Worm (Caenorhabditis elegans): ENCODE data around the gene K07G6.1.

K07G6.1 gene

ce11 chrII:1756582-1756981 lies 15.2 kb downstream of the K07G6.1 start, which contains the start of gene fbxb-53 (continued):
- TF ChIP-seq F55B11.4 (tag; optimal IDR thresholded peaks at IDR 0.05; ENCODE audit: borderline replicate concordance, insufficient read depth) (no peak), tlf-1 (GFP tag; optimal IDR thresholded peaks at IDR 0.05) (no peak), D2030.7 (GFP tag; IDR thresholded peaks at IDR 0.05) (no peak), attf-6 (GFP tag; IDR thresholded peaks at IDR 0.05) (no peak), nhr-27 (tag; optimal IDR thresholded peaks at IDR 0.05) (no peak)

DNA sequence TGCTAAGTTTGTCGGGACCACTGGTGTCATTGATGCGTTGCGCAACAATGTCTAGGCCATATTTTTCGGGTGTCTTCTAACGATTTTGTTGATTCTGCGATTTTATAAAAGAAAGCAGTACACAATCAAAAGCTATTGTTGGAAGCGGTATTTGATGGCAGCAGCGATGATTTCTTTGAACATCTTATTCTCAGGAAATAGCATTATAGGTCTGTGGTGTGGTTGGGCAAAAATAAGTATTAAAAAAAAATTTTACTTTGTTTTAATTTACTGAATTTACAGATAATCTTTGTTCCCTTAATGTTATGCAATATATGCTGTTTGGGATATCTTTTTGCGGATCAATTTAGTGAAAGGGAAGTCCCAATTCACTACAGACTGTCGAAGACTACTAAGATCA lies 15.7 kb downstream of the K07G6.1 start, which contains the start of gene F36H5.10:
TSS of gene F36H5.10 (plus strand) at position 301 of the 400 bp plus-strand sequence.
- TF ChIP-seq mcd-1 (GFP tag; IDR thresholded peaks at IDR 0.05) (no peak), lin-54 (GFP tag; optimal IDR thresholded peaks at IDR 0.05) (no peak), ceh-91 (GFP tag; IDR thresholded peaks at IDR 0.05) (no peak), Y53F4B.3 (GFP tag; IDR thresholded peaks at IDR 0.05) (no peak), dpl-1 (GFP tag; optimal IDR thresholded peaks at IDR 0.05) (no peak), egl-18 (GFP tag; IDR thresholded peaks at IDR 0.05) (no peak), F37B4.10 (GFP tag; IDR thresholded peaks at IDR 0.05) (no peak), B0336.3 (GFP tag; IDR thresholded peaks at IDR 0.05) (no peak), hrde-1 (tag; optimal IDR thresholded peaks at IDR 0.05; ENCODE audit: borderline replicate concordance) (no peak), attf-3 (GFP tag; conservative IDR thresholded peaks at IDR 0.05) (no peak), nfya-2 (GFP tag; IDR thresholded peaks at IDR 0.05) (no peak), ztf-25 (GFP tag; IDR thresholded peaks at IDR 0.05) (no peak), T26A5.8 (tag; optimal IDR thresholded peaks at IDR 0.05) (no peak), madf-8 (GFP tag; conservative IDR thresholded peaks at IDR 0.05) (no peak), rpc-1 (optimal IDR thresholded peaks at IDR 0.05) (no peak), rpc-1 (tag; optimal IDR thresholded peaks at IDR 0.05) (no peak), rcor-1 (GFP tag; IDR thresholded peaks at IDR 0.05) (no peak), nhr-179 (tag; optimal IDR thresholded peaks at IDR 0.05) (no peak), bed-2 (GFP tag; IDR thresholded peaks at IDR 0.05) (no peak)

- TF ChIP-seq rec-8 (tag; optimal IDR thresholded peaks at IDR 0.05) (no peak), rcor-1 (GFP tag; IDR thresholded peaks at IDR 0.05) (no peak), B0336.3 (GFP tag; IDR thresholded peaks at IDR 0.05) (no peak), lin-26 (GFP tag; IDR thresholded peaks at IDR 0.05) (no peak), nhr-80 (tag; optimal IDR thresholded peaks at IDR 0.05) (no peak), nhr-179 (tag; optimal IDR thresholded peaks at IDR 0.05) (no peak), gei-17 (GFP tag; optimal IDR thresholded peaks at IDR 0.05) (no peak), attf-5 (GFP tag; optimal IDR thresholded peaks at IDR 0.05) (no peak), ceh-100 (GFP tag; IDR thresholded peaks at IDR 0.05) (no peak), ceh-79 (tag; optimal IDR thresholded peaks at IDR 0.05) (no peak), F22D6.2 (tag; optimal IDR thresholded peaks at IDR 0.05) (no peak), B0035.1 (tag; optimal IDR thresholded peaks at IDR 0.05) (no peak), ztf-22 (GFP tag; optimal IDR thresholded peaks at IDR 0.05) (no peak)
Measured at ce11 chrII:1759602-1760001, 18.3 kb downstream of the K07G6.1 start, which contains the start of gene F36H5.18. F36H5.18 (plus strand) TSS chrII:1759902.

- no peak for TF ChIP-seq hmg-20 (GFP tag; IDR thresholded peaks at IDR 0.05)
- TF ChIP-seq gei-17 (GFP tag; optimal IDR thresholded peaks at IDR 0.05), result no peak
- TF ChIP-seq K12H6.12 (tag; optimal IDR thresholded peaks at IDR 0.05), result no peak
- TF ChIP-seq hsf-1 (GFP tag; IDR thresholded peaks at IDR 0.05), result no peak
- TF ChIP-seq nhr-179 (tag; optimal IDR thresholded peaks at IDR 0.05), result no peak
- TF ChIP-seq unc-62 (GFP tag; optimal IDR thresholded peaks at IDR 0.05), result no peak
- TF ChIP-seq D2030.7 (GFP tag; IDR thresholded peaks at IDR 0.05), result no peak
- no peak for TF ChIP-seq hlh-12 (tag; optimal IDR thresholded peaks at IDR 0.05)
- TF ChIP-seq ztf-3 (GFP tag; optimal IDR thresholded peaks at IDR 0.05), result no peak
- no peak for TF ChIP-seq mes-4 (tag; optimal IDR thresholded peaks at IDR 0.05)
- no peak for TF ChIP-seq Y53F4B.3 (GFP tag; IDR thresholded peaks at IDR 0.05)
- no peak for TF ChIP-seq egrh-3 (GFP tag; IDR thresholded peaks at IDR 0.05)
- TF ChIP-seq sptf-2 (GFP tag; optimal IDR thresholded peaks at IDR 0.05), result no peak
- TF ChIP-seq snpc-1.1 (tag; optimal IDR thresholded peaks at IDR 0.05; ENCODE audit: insufficient read depth), result no peak
- TF ChIP-seq ztf-28 (GFP tag; IDR thresholded peaks at IDR 0.05), result no peak
- no peak for TF ChIP-seq lin-26 (GFP tag; IDR thresholded peaks at IDR 0.05)
- TF ChIP-seq Y95B8A.8 (GFP tag; IDR thresholded peaks at IDR 0.05), result no peak
- no peak for TF ChIP-seq dpl-1 (GFP tag; optimal IDR thresholded peaks at IDR 0.05)
Measured at ce11 chrII:1761564-1761963, 20.2 kb downstream of the K07G6.1 start, which contains the start of gene F36H5.4. F36H5.4 (plus strand) TSS chrII:1761864.
